Fruit fly (Drosophila melanogaster): ENCODE results near the gene Mo25.

DNA sequence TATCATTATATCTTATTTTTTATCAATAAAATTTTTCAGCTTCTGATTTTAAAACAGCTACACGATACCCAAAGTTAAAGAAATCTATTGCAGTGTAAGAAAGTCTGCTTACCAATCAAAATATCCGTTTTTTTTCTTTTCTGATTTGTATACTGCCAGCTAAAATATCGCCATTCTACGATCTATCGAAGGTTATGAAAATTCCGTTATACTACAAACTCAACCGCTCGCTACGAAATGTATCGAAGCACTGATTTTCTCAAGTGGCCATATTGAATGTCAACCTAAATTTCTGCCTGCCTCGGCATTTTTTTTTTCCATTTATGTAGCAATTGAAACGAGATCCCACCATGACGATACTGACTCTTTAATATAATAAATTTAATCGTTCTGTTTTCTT lies 35.2 kb downstream of the Mo25 start, which contains the start of gene nxf2:
- TF ChIP-seq CG9705 (GFP tag; optimal IDR thresholded peaks at IDR 0.05) (no peak), lola (GFP tag; optimal IDR thresholded peaks at IDR 0.05) (no peak), Myc (optimal IDR thresholded peaks at IDR 0.05) (no peak), OdsH (GFP tag; optimal IDR thresholded peaks at IDR 0.05) (no peak), psq (GFP tag; optimal IDR thresholded peaks at IDR 0.05) (no peak), usp (GFP tag; optimal IDR thresholded peaks at IDR 0.05) (no peak), jim (GFP tag; optimal IDR thresholded peaks at IDR 0.05) (no peak), Rel (GFP tag; optimal IDR thresholded peaks at IDR 0.05) (no peak), Rel (tag; optimal IDR thresholded peaks at IDR 0.05) (no peak), Sp1 (GFP tag; optimal IDR thresholded peaks at IDR 0.05) (no peak)

Measured in whole organism, wandering third instar larva.